Worm (Caenorhabditis elegans): ENCODE measurements around the gene K04C1.5.
"Not testable (repeated sequence)": the region's sequence is repeated elsewhere in the genome, so short reads cannot be mapped to it uniquely, and the experiment has no call there.

DNA sequence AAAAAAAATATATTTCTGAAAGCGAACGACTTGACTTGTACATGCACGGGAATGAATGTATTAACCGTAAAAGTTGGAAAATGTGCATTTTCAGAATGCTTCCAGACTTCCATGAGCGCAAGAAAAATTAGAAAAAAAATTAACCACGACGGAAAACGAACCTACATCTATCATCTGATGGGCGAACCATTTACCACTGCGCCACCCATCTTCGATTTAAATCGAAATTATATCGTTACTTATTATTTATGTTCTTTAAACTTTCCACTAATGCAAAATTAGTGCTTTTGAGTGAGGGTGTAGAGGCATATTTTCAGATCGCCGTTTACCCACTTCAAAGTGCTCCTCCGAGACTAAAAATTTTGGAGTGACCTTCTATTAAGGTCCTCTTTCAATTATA is 36.7 kb upstream of the K04C1.5 start:
- TF ChIP-seq nhr-179 (tag; optimal IDR thresholded peaks at IDR 0.05); lin-40 (tag; optimal IDR thresholded peaks at IDR 0.05); snpc-4 (GFP tag; optimal IDR thresholded peaks at IDR 0.05); Y67H2A.10 (GFP tag; conservative IDR thresholded peaks at IDR 0.05); ceh-79 (tag; optimal IDR thresholded peaks at IDR 0.05); mcd-1 (GFP tag; IDR thresholded peaks at IDR 0.05); ama-1 (optimal IDR thresholded peaks at IDR 0.05); ama-1 (GFP tag; optimal IDR thresholded peaks at IDR 0.05); T07F8.4 (tag; optimal IDR thresholded peaks at IDR 0.05); F52B5.7 (tag; optimal IDR thresholded peaks at IDR 0.05); ztf-18 (tag; optimal IDR thresholded peaks at IDR 0.05); sdz-38 (tag; optimal IDR thresholded peaks at IDR 0.05); F57A8.1 (GFP tag; optimal IDR thresholded peaks at IDR 0.05); F22D6.2 (tag; optimal IDR thresholded peaks at IDR 0.05): not testable (repeated sequence)
- TF ChIP-seq snpc-4 (tag; optimal IDR thresholded peaks at IDR 0.05), result peak in 1 of 4 experiments; percentile 33
